Fruit fly (Drosophila melanogaster) whole organism, embryonic: ENCODE data around the gene CG3434.

ENCODE experiments used
- CG11456 ChIP-seq: fragments of 200-800 bp; sonication (Bioruptor generic); IDR thresholded peaks from 3 replicates; pipeline ENCODE4 v1.3.6; 2022; ENCODE audit warnings: missing biosample characterization, missing genetic modification characterization
- CG1529 ChIP-seq: fragments of 200-800 bp; sonication (Bioruptor generic); optimal IDR thresholded peaks from 3 replicates; lab custom pipeline; 2018; ENCODE audit warnings: missing biosample characterization, missing genetic modification characterization
- CG15696 ChIP-seq: fragments of 200-800 bp; sonication (Bioruptor generic); optimal IDR thresholded peaks from 2 replicates; lab custom pipeline; 2019; ENCODE audit warnings: missing biosample characterization, mild to moderate bottlenecking, missing genetic modification characterization, moderate library complexity
- CG1647 ChIP-seq: fragments of 200-800 bp; sonication (Bioruptor generic); optimal IDR thresholded peaks from 3 replicates; lab custom pipeline; 2016; ENCODE audit warnings: missing biosample characterization, missing genetic modification characterization
- CG17829 ChIP-seq: fragments of 200-800 bp; optimal IDR thresholded peaks from 2 replicates; lab custom pipeline; 2019; ENCODE audit warnings: missing biosample characterization, mild to moderate bottlenecking, missing genetic modification characterization, moderate library complexity
- CG18011 ChIP-seq: fragments of 200-800 bp; sonication (Bioruptor generic); optimal IDR thresholded peaks from 2 replicates; lab custom pipeline; 2017; ENCODE audit warnings: missing biosample characterization, missing genetic modification characterization, mild to moderate bottlenecking, moderate library complexity, missing genotype
- CG18476 ChIP-seq: fragments of 200-800 bp; sonication (Bioruptor generic); optimal IDR thresholded peaks from 2 replicates; lab custom pipeline; 2016; ENCODE audit warnings: missing biosample characterization, mild to moderate bottlenecking, missing genetic modification characterization
- CG18619 ChIP-seq: fragments of 200-800 bp; sonication (Bioruptor generic); optimal IDR thresholded peaks from 3 replicates; lab custom pipeline; 2017; ENCODE audit warnings: missing biosample characterization, mild to moderate bottlenecking, missing genetic modification characterization
- CG31441 ChIP-seq: fragments of 200-800 bp; sonication (Bioruptor generic); IDR thresholded peaks from 2 replicates; pipeline ENCODE4 v1.3.6; 2022; ENCODE audit warnings: missing biosample characterization, missing genetic modification characterization
- CG34376 ChIP-seq: fragments of 200-800 bp; sonication (Bioruptor generic); optimal IDR thresholded peaks from 2 replicates; lab custom pipeline; 2018; ENCODE audit warnings: missing biosample characterization, mild to moderate bottlenecking, missing genetic modification characterization
- CG6654 ChIP-seq: fragments of 200-800 bp; sonication (Bioruptor generic); optimal IDR thresholded peaks from 2 replicates; lab custom pipeline; 2017; ENCODE audit warnings: missing biosample characterization, mild to moderate bottlenecking, missing genetic modification characterization
- CG7271 ChIP-seq: fragments of 200-800 bp; sonication (Bioruptor generic); optimal IDR thresholded peaks from 2 replicates; lab custom pipeline; 2018; ENCODE audit warnings: missing biosample characterization, mild to moderate bottlenecking, missing genetic modification characterization, moderate library complexity
- CG7987 ChIP-seq: fragments of 200-800 bp; sonication (Bioruptor generic); optimal IDR thresholded peaks from 2 replicates; lab custom pipeline; 2018; ENCODE audit warnings: missing biosample characterization, mild to moderate bottlenecking, missing genetic modification characterization, moderate library complexity
- CG9932 ChIP-seq: fragments of 200-800 bp; sonication (Bioruptor generic); IDR thresholded peaks from 2 replicates; pipeline ENCODE4 v1.3.6; 2022; ENCODE audit warnings: missing biosample characterization, missing genetic modification characterization
- CkIIα-i1 ChIP-seq: fragments of 200-800 bp; sonication (Bioruptor generic); IDR thresholded peaks from 2 replicates; pipeline ENCODE4 v1.3.6; 2022; ENCODE audit warnings: missing biosample characterization, missing genetic modification characterization
- CrebB ChIP-seq: fragments of 200-800 bp; sonication (Bioruptor generic); optimal IDR thresholded peaks from 3 replicates; lab custom pipeline; 2018; ENCODE audit warnings: missing biosample characterization, mild to moderate bottlenecking, missing genetic modification characterization
- Dip3 ChIP-seq: fragments of 200-800 bp; sonication (Bioruptor generic); optimal IDR thresholded peaks from 3 replicates; lab custom pipeline; 2016; ENCODE audit warnings: missing biosample characterization, missing genetic modification characterization
- Ets65A ChIP-seq: fragments of 200-800 bp; sonication (Bioruptor generic); peaks from one replicate; lab custom pipeline; 2016; ENCODE audit warnings: missing biosample characterization, missing genetic modification characterization
- H15 ChIP-seq: fragments of 200-800 bp; sonication (Bioruptor generic); IDR thresholded peaks from 3 replicates; pipeline ENCODE4 v1.3.6; 2022; ENCODE audit warnings: missing biosample characterization, missing genetic modification characterization
- Hey ChIP-seq: fragments of 200-800 bp; sonication (Bioruptor generic); optimal IDR thresholded peaks from 3 replicates; lab custom pipeline; 2018; ENCODE audit warnings: missing biosample characterization, mild to moderate bottlenecking, missing genetic modification characterization
- HmgD ChIP-seq: fragments of 200-800 bp; sonication (Bioruptor generic); optimal IDR thresholded peaks from 3 replicates; lab custom pipeline; 2016; ENCODE audit warnings: missing biosample characterization, missing genetic modification characterization
- Lhr ChIP-seq: fragments of 200-800 bp; sonication (Bioruptor generic); optimal IDR thresholded peaks from 3 replicates; lab custom pipeline; 2017; ENCODE audit warnings: mild to moderate bottlenecking, missing biosample characterization, missing genetic modification reagents, missing genetic modification characterization
- Lim3 ChIP-seq: fragments of 200-800 bp; sonication (Bioruptor generic); IDR thresholded peaks from 2 replicates; pipeline ENCODE4 v1.3.6; 2022; ENCODE audit warnings: missing biosample characterization, missing genetic modification characterization
- MBD-R2 ChIP-seq: fragments of 200-800 bp; sonication (Bioruptor generic); IDR thresholded peaks from 2 replicates; pipeline ENCODE4 v1.3.6; 2022; ENCODE audit warnings: missing biosample characterization, missing genetic modification characterization
- Meics ChIP-seq: fragments of 200-800 bp; sonication (Bioruptor generic); optimal IDR thresholded peaks from 2 replicates; lab custom pipeline; 2017; ENCODE audit warnings: missing biosample characterization, mild to moderate bottlenecking, missing genetic modification characterization
- NFAT ChIP-seq: fragments of 200-800 bp; sonication (Bioruptor generic); IDR thresholded peaks from 2 replicates; pipeline ENCODE4 v1.3.6; 2022; ENCODE audit warnings: missing biosample characterization, missing genetic modification characterization
- Nf-YA ChIP-seq: fragments of 200-800 bp; sonication (Bioruptor generic); IDR thresholded peaks from 2 replicates; pipeline ENCODE4 v1.3.6; 2022; ENCODE audit warnings: missing biosample characterization, missing genetic modification characterization
- Oaz ChIP-seq: fragments of 200-800 bp; sonication (Bioruptor generic); IDR thresholded peaks from 2 replicates; pipeline ENCODE4 v1.3.6; 2022; ENCODE audit warnings: missing biosample characterization, missing genetic modification characterization
- Scr ChIP-seq: fragments of 200-800 bp; sonication (Bioruptor generic); IDR thresholded peaks from 2 replicates; pipeline ENCODE4 v1.3.6; 2022; ENCODE audit warnings: missing biosample characterization, missing genetic modification characterization; ENCODE audit not compliant: partially characterized antibody
- Sry-β ChIP-seq: fragments of 200-800 bp; sonication (Bioruptor generic); optimal IDR thresholded peaks from 2 replicates; lab custom pipeline; 2018; ENCODE audit warnings: missing biosample characterization, mild to moderate bottlenecking, missing genetic modification characterization, moderate library complexity
- ac ChIP-seq: fragments of 200-800 bp; sonication (Bioruptor generic); optimal IDR thresholded peaks from 3 replicates; lab custom pipeline; 2017; ENCODE audit warnings: missing biosample characterization, mild to moderate bottlenecking, missing genetic modification characterization
- ase ChIP-seq: fragments of 200-800 bp; sonication (Bioruptor generic); IDR thresholded peaks from 3 replicates; pipeline ENCODE4 v1.3.6; 2022; ENCODE audit warnings: missing biosample characterization, missing genetic modification characterization
- cato ChIP-seq: fragments of 200-800 bp; sonication (Bioruptor generic); optimal IDR thresholded peaks from 2 replicates; lab custom pipeline; 2016; ENCODE audit warnings: missing biosample characterization, missing genetic modification characterization, borderline replicate concordance
- cwo ChIP-seq: fragments of 200-800 bp; sonication (Bioruptor generic); optimal IDR thresholded peaks from 3 replicates; lab custom pipeline; 2017; ENCODE audit warnings: missing biosample characterization, missing genetic modification characterization, mild to moderate bottlenecking, moderate library complexity, missing genetic modification reagents
- fd102C ChIP-seq: fragments of 200-800 bp; sonication (Bioruptor generic); optimal IDR thresholded peaks from 2 replicates; lab custom pipeline; 2018; ENCODE audit warnings: missing biosample characterization, mild to moderate bottlenecking, missing genetic modification characterization, moderate library complexity
- grau ChIP-seq: fragments of 200-800 bp; optimal IDR thresholded peaks from 3 replicates; lab custom pipeline; 2019; ENCODE audit warnings: missing biosample characterization, mild to moderate bottlenecking, missing genetic modification characterization, moderate library complexity
- gt ChIP-seq: fragments of 200-800 bp; sonication (Bioruptor generic); IDR thresholded peaks from 2 replicates; pipeline ENCODE4 v1.3.6; 2022; ENCODE audit warnings: missing biosample characterization, missing genetic modification characterization
- knrl ChIP-seq: fragments of 200-800 bp; sonication (Bioruptor generic); IDR thresholded peaks from 3 replicates; pipeline ENCODE4 v1.3.6; 2022; ENCODE audit warnings: missing biosample characterization, missing genetic modification characterization; ENCODE audit not compliant: partially characterized antibody
- mld ChIP-seq: fragments of 200-800 bp; sonication (Bioruptor generic); IDR thresholded peaks from 3 replicates; pipeline ENCODE4 v1.3.6; 2022; ENCODE audit warnings: missing biosample characterization, missing genetic modification characterization; ENCODE audit not compliant: partially characterized antibody
- oc ChIP-seq: fragments of 200-800 bp; sonication (Bioruptor generic); optimal IDR thresholded peaks from 2 replicates; lab custom pipeline; 2018; ENCODE audit warnings: missing biosample characterization, mild to moderate bottlenecking, missing genetic modification characterization, moderate library complexity
- pnt ChIP-seq: fragments of 200-800 bp; sonication (Bioruptor generic); optimal IDR thresholded peaks from 3 replicates; lab custom pipeline; 2016; ENCODE audit warnings: missing biosample characterization, missing genetic modification characterization
- prd ChIP-seq, 3 experiments: fragments of >200 bp in 2 of 3; fragments of 200-800 bp in 1 of 3; sonication (Bioruptor generic) in 1 of 3; optimal IDR thresholded peaks in 2 of 3; IDR thresholded peaks in 1 of 3; 2 replicates in 2 of 3; 3 replicates in 1 of 3; pipeline versions ENCODE4 v1.3.6 to Lab custom; 2017 to 2022; ENCODE audit warnings: missing biosample characterization in 1 of 3, missing genetic modification characterization in 1 of 3
- psq ChIP-seq: fragments of 200-800 bp; sonication (Bioruptor generic); optimal IDR thresholded peaks from 2 replicates; lab custom pipeline; 2017; ENCODE audit warnings: missing biosample characterization, missing genetic modification characterization
- ranshi ChIP-seq: fragments of 200-800 bp; sonication (Bioruptor generic); IDR thresholded peaks from 2 replicates; pipeline ENCODE4 v1.3.6; 2022; ENCODE audit warnings: missing biosample characterization, missing genetic modification characterization
- schlank ChIP-seq: fragments of 200-800 bp; sonication (Bioruptor generic); optimal IDR thresholded peaks from 2 replicates; lab custom pipeline; 2018; ENCODE audit warnings: missing biosample characterization, mild to moderate bottlenecking, missing genetic modification characterization
- sd ChIP-seq: fragments of 200-800 bp; sonication (Bioruptor generic); optimal IDR thresholded peaks from 3 replicates; lab custom pipeline; 2018; ENCODE audit warnings: missing biosample characterization, mild to moderate bottlenecking, missing genetic modification characterization, moderate library complexity
- slou ChIP-seq: fragments of 200-800 bp; sonication (Bioruptor generic); optimal IDR thresholded peaks from 3 replicates; lab custom pipeline; 2016; ENCODE audit warnings: missing biosample characterization, missing genetic modification characterization
- usp ChIP-seq: fragments of >200 bp; optimal IDR thresholded peaks from 2 replicates; lab custom pipeline; 2017; ENCODE audit warnings: missing biosample characterization, missing genetic modification characterization
- zen2 ChIP-seq: fragments of 200-800 bp; sonication (Bioruptor generic); IDR thresholded peaks from 3 replicates; pipeline ENCODE4 v1.3.6; 2022; ENCODE audit warnings: missing biosample characterization, missing genetic modification characterization; ENCODE audit not compliant: partially characterized antibody

The CG3434 gene

DNA sequence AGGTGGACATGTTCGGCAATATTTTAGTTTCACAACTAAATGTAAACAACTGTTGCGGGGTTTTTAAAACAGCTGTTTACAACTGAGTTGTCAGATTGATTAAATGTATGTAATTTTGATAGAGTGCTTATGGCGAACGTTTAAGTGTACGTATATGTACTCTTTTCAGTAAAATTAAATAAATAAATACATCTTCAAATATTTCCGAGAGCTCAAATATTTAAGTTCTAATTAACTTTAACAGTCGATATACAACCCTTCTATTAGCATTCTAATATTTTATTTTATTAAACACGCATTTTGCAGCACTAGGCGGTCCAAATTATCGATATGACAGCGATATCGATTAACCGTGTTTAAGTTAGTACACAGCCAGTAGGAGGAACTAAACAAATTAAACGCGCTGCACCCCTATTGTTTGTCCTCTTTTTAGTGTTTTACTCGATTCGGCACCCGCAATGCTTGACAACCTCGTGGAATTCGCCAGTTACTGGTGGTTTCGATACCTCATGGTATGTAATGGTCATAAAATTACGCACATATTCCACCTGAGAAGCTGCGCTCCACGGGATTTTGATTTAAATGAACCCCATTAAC is 9.0 kb downstream of the CG3434 start, which contains the start of the genes CG3448 and ghi (continued):
- TF ChIP-seq Nf-YA (no peak), grau (tag; lab: Kevin White, UChicago) (peak; percentile 53), Lhr (peak; percentile 13), CG9932 (GFP tag; lab: Robert Waterston, UW) (peak; percentile 61), mld (no peak), Dip3 (GFP tag; lab: Kevin White, UChicago) (peak; percentile 28), usp (GFP tag; lab: Kevin White, UChicago) (no peak), slou (peak; percentile 34), fd102C (no peak), CG31441 (peak; percentile 77), MBD-R2 (GFP tag; lab: Robert Waterston, UW) (peak; percentile 69; the same call in 1 of the 2 replicates), CG1647 (no peak), sd (tag; lab: Kevin White, UChicago) (no peak), ranshi (GFP tag; lab: Robert Waterston, UW) (peak; percentile 43; the same call in 1 of the 2 replicates), cato (no peak), psq (no peak), CG18011 (GFP tag; lab: Kevin White, UChicago) (peak; percentile 46), Ets65A (GFP tag; lab: Kevin White, UChicago) (peak; percentile 86), oc (tag; lab: Kevin White, UChicago) (no peak), NFAT (peak; percentile 59; the same call in 1 of the 2 replicates), Oaz (GFP tag; lab: Robert Waterston, UW) (no peak), Lim3 (GFP tag; lab: Robert Waterston, UW) (no peak), H15 (GFP tag; lab: Robert Waterston, UW) (peak; percentile 55; the same call in 1 of the 3 replicates), knrl (peak; percentile 55; the same call in 2 of the 3 replicates), CG11456 (peak; percentile 58; the same call in 1 of the 3 replicates), prd (optimal IDR thresholded peaks at IDR 0.05; lab: Kevin White, UChicago) (no peak), prd (GFP tag; IDR thresholded peaks at IDR 0.05; lab: Robert Waterston, UW) (peak; percentile 58; the same call in 2 of the 3 replicates), CkIIα-i1 (GFP tag; lab: Robert Waterston, UW) (no peak), CG15696 (tag; lab: Kevin White, UChicago) (peak; percentile 74), Hey (tag; lab: Kevin White, UChicago) (no peak), ase (GFP tag; lab: Robert Waterston, UW) (no peak), ac (no peak), CG17829 (tag; lab: Kevin White, UChicago) (peak; percentile 61), pnt (GFP tag; lab: Kevin White, UChicago) (peak; percentile 29), Scr (peak; percentile 76), CG18476 (peak; percentile 73), gt (GFP tag; lab: Robert Waterston, UW) (no peak), schlank (tag; lab: Kevin White, UChicago) (no peak), HmgD (GFP tag; lab: Kevin White, UChicago) (no peak), cwo (GFP tag; lab: Kevin White, UChicago) (peak; percentile 41), CG1529 (GFP tag; lab: Kevin White, UChicago) (no peak), Meics (peak; percentile 52), zen2 (GFP tag; lab: Robert Waterston, UW) (no peak; the same call in 2 of the 3 replicates), CG18619 (GFP tag; lab: Kevin White, UChicago) (peak; percentile 1), CG6654 (GFP tag; lab: Kevin White, UChicago) (no peak), CrebB (tag; lab: Kevin White, UChicago) (no peak), Sry-β (GFP tag; lab: Kevin White, UChicago) (no peak), CG7271 (tag; lab: Kevin White, UChicago) (peak; percentile 36), CG34376 (peak; percentile 61), CG7987 (GFP tag; lab: Kevin White, UChicago) (peak; percentile 66)
